Worm (Caenorhabditis elegans) whole organism, L4/young adult: Measurements from ENCODE around the gene Y26E6A.3.

Source experiments
- W03F9.2 ChIP-seq: fragments of 150-350 bp; optimal IDR thresholded peaks from 2 replicates; lab custom pipeline; 2014; ENCODE audit warnings: missing biosample characterization, missing genetic modification characterization
- dao-5 ChIP-seq: sonication (generic microtip); optimal IDR thresholded peaks from 2 replicates; lab custom pipeline; 2016; ENCODE audit warnings: missing genotype, missing genetic modification characterization, moderate library complexity, missing compliant biosample characterization
- him-1 ChIP-seq: sonication (generic microtip); optimal IDR thresholded peaks from 2 replicates; lab custom pipeline; 2016; ENCODE audit warnings: missing genotype, missing genetic modification reagents, missing genetic modification characterization, missing compliant biosample characterization

DNA sequence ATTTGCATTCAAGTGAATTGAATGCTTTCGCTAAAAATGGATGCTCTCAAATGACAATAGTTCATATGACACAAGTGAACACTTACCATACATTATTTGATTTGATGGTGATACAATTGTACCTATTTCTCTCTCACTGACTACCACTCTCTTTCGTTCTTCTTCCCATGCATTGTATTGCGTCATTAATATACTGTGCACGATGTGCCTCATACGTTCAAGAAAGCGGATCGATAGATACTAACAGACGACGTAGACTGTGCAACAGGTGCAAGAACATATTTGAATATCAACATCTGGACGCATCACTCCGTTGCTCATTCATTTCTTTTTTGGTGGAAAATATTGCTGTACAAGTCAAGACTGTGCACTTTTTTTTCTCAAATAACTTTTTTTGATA is 51.1 kb downstream of the Y26E6A.3 start, which contains the start of gene M03B6.4:
- no peak for TF ChIP-seq him-1
- TF ChIP-seq dao-5 (tag; lab: Kevin White, UChicago) = no peak
- no peak for TF ChIP-seq W03F9.2
